Fruit fly (Drosophila melanogaster): ENCODE measurements around the gene Atg16.
A peak's percentile ranks its signal among the peaks of the same experiment; 100 is the strongest.

Gene Atg16

DNA sequence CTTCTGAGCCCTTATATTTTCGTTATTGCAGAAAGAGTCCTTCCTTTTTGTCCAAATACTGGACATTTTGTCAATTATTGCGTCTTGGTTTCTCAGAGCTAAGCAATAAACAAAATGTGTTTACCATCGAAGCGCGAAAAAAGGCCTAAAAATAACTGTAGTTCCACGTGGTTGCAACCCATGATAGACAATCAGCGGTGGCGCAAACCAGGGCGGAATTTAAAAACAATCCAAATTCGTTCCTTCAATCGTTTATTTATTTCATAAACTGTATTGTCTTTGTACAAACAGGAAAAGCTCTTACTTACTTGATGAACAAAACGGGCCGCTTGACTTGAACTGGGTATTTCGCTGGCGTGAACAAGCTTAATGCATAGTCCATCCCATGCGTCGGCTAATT is 23.9 kb upstream of the Atg16 start, which contains the start of gene CG7824 (continued):
- TF ChIP-seq CG43689 (GFP tag; IDR thresholded peaks at IDR 0.05) (no peak), cwo (GFP tag; optimal IDR thresholded peaks at IDR 0.05) (no peak), hkb (optimal IDR thresholded peaks at IDR 0.05) (no peak), hkb (GFP tag; IDR thresholded peaks at IDR 0.05) (no peak), Asciz (GFP tag; optimal IDR thresholded peaks at IDR 0.05) (no peak), CG10431 (GFP tag; optimal IDR thresholded peaks at IDR 0.05) (no peak), CG13624 (GFP tag; optimal IDR thresholded peaks at IDR 0.05) (peak; percentile 75), pzg (GFP tag; optimal IDR thresholded peaks at IDR 0.05) (peak; percentile 74), bab2 (GFP tag; optimal IDR thresholded peaks at IDR 0.05) (no peak), knrl (GFP tag; IDR thresholded peaks at IDR 0.05; ENCODE audit: partially characterized antibody) (no peak), amos (GFP tag; IDR thresholded peaks at IDR 0.05; ENCODE audit: partially characterized antibody) (peak; percentile 24; the same call in 1 of the 2 replicates), CG15696 (tag; optimal IDR thresholded peaks at IDR 0.05) (no peak), chm (GFP tag; IDR thresholded peaks at IDR 0.05) (no peak), CG15011 (GFP tag; optimal IDR thresholded peaks at IDR 0.05) (no peak), Antp (GFP tag; optimal IDR thresholded peaks at IDR 0.05) (no peak), Dref (GFP tag; IDR thresholded peaks at IDR 0.05) (peak; percentile 51), zfh1 (GFP tag; IDR thresholded peaks at IDR 0.05) (no peak), Med (GFP tag) (peak; percentile 11), B-H2 (GFP tag; optimal IDR thresholded peaks at IDR 0.05) (no peak), gem (tag; optimal IDR thresholded peaks at IDR 0.05) (no peak), kay (GFP tag; optimal IDR thresholded peaks at IDR 0.05) (no peak), CG16779 (GFP tag; IDR thresholded peaks at IDR 0.05) (no peak), Doc2 (GFP tag; IDR thresholded peaks at IDR 0.05) (no peak), MESR4 (GFP tag; optimal IDR thresholded peaks at IDR 0.05) (peak; percentile 45), CG4617 (GFP tag; optimal IDR thresholded peaks at IDR 0.05; ENCODE audit: borderline replicate concordance) (peak; percentile 67), croc (GFP tag; conservative IDR thresholded peaks at IDR 0.05) (no peak), CG14710 (tag; optimal IDR thresholded peaks at IDR 0.05) (peak; percentile 23), CG10979 (tag; optimal IDR thresholded peaks at IDR 0.05) (no peak), Dad (GFP tag; optimal IDR thresholded peaks at IDR 0.05) (no peak), Meics (GFP tag; optimal IDR thresholded peaks at IDR 0.05) (no peak), CG2875 (GFP tag; optimal IDR thresholded peaks at IDR 0.05) (no peak), vfl (GFP tag; optimal IDR thresholded peaks at IDR 0.05) (no peak), gro (GFP tag; optimal IDR thresholded peaks at IDR 0.05) (no peak), ato (GFP tag; IDR thresholded peaks at IDR 0.05; ENCODE audit: partially characterized antibody) (no peak), HLHmδ (GFP tag; optimal IDR thresholded peaks at IDR 0.05) (no peak), pnt (GFP tag; optimal IDR thresholded peaks at IDR 0.05) (no peak), CG8924 (tag; optimal IDR thresholded peaks at IDR 0.05) (no peak), dpn (GFP tag; optimal IDR thresholded peaks at IDR 0.05) (no peak), CG17568 (GFP tag; optimal IDR thresholded peaks at IDR 0.05) (no peak), sr (GFP tag; IDR thresholded peaks at IDR 0.05) (no peak), gfzf (GFP tag; optimal IDR thresholded peaks at IDR 0.05) (peak; percentile 91), CG5180 (GFP tag; optimal IDR thresholded peaks at IDR 0.05) (no peak), CG17359 (tag; optimal IDR thresholded peaks at IDR 0.05) (no peak), fru (optimal IDR thresholded peaks at IDR 0.05) (no peak), Hr78 (GFP tag; optimal IDR thresholded peaks at IDR 0.05) (no peak), Mad (GFP tag; optimal IDR thresholded peaks at IDR 0.05) (no peak), danr (GFP tag; IDR thresholded peaks at IDR 0.05) (no peak), CG3847 (GFP tag; IDR thresholded peaks at IDR 0.05) (no peak), crc (GFP tag; optimal IDR thresholded peaks at IDR 0.05) (no peak), CG12769 (tag; optimal IDR thresholded peaks at IDR 0.05) (no peak), Hr3 (GFP tag; optimal IDR thresholded peaks at IDR 0.05) (no peak), CG8765 (GFP tag; IDR thresholded peaks at IDR 0.05) (no peak)

Measured in whole organism, embryonic.